Fruit fly (Drosophila melanogaster) whole organism, adult: ENCODE measurements around the gene CG17717.

ENCODE experiments used
- CG11617 ChIP-seq: fragments of 200-800 bp; sonication (Bioruptor generic); optimal IDR thresholded peaks from 2 replicates; lab custom pipeline; 2017; ENCODE audit warnings: mild to moderate bottlenecking, missing biosample characterization, missing genetic modification reagents, missing genetic modification characterization
- CG14711 ChIP-seq: fragments of 200-800 bp; sonication (Bioruptor generic); optimal IDR thresholded peaks from 2 replicates; lab custom pipeline; 2018; ENCODE audit warnings: missing biosample characterization, mild to moderate bottlenecking, missing genetic modification characterization, moderate library complexity
- CG5204 ChIP-seq: fragments of 200-800 bp; sonication (Bioruptor generic); optimal IDR thresholded peaks from 2 replicates; lab custom pipeline; 2016; ENCODE audit warnings: missing biosample characterization, missing genetic modification characterization
- Crg-1 ChIP-seq: fragments of 200-800 bp; sonication (Bioruptor generic); optimal IDR thresholded peaks from 2 replicates; lab custom pipeline; 2016; ENCODE audit warnings: missing biosample characterization, missing genetic modification characterization
- bab1 ChIP-seq: fragments of 200-800 bp; sonication (Bioruptor generic); optimal IDR thresholded peaks from 3 replicates; lab custom pipeline; 2019; ENCODE audit warnings: missing biosample characterization, mild to moderate bottlenecking, missing genetic modification characterization, moderate library complexity
- cic ChIP-seq: fragments of 200-800 bp; sonication (Bioruptor generic); optimal IDR thresholded peaks from 2 replicates; lab custom pipeline; 2017; ENCODE audit warnings: missing biosample characterization, mild to moderate bottlenecking, missing genetic modification characterization, moderate library complexity
- cnc ChIP-seq, 2 experiments: fragments of >200 bp; optimal IDR thresholded peaks; 2 replicates each; lab custom pipeline; 2017
- ovo ChIP-seq: fragments of 200-800 bp; sonication (Bioruptor generic); optimal IDR thresholded peaks from 2 replicates; lab custom pipeline; 2016; ENCODE audit warnings: missing biosample characterization, missing genetic modification characterization
- pad ChIP-seq: fragments of 200-800 bp; sonication (Bioruptor generic); optimal IDR thresholded peaks from 3 replicates; lab custom pipeline; 2017; ENCODE audit warnings: missing biosample characterization, missing genetic modification characterization, mild to moderate bottlenecking, moderate library complexity, missing genetic modification reagents

DNA sequence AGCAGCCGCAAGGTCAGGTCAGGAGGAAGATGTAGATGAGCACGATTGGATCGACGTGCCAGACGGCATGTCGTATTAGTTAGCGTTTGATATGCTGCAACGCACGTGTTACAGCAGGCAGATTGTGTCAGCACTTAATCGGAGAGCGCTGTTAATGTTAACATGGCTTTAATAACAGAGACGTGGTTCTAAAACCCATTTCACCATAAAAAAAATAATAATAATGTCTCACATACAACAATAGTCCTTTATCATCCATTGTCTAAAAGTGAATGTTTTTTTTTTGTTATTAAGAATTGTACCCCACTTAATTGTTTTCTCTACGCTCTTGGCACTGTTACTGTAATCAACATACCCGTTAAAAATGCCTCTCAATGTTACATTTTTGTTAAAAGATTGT, 10.1 kb downstream of the CG17717 start:
- TF ChIP-seq cic (GFP tag; lab: Kevin White, UChicago) (peak; percentile 53), bab1 (GFP tag; lab: Kevin White, UChicago) (peak; percentile 83), CG5204 (GFP tag; lab: Kevin White, UChicago) (no peak), Crg-1 (GFP tag; lab: Kevin White, UChicago) (no peak), CG14711 (tag; lab: Kevin White, UChicago) (peak; percentile 98), CG11617 (GFP tag; lab: Kevin White, UChicago) (peak; percentile 48), ovo (GFP tag; lab: Kevin White, UChicago) (no peak), pad (GFP tag; lab: Kevin White, UChicago) (peak; percentile 87), cnc (optimal IDR thresholded peaks at IDR 0.05; lab: Kevin White, UChicago) (no peak)
